Worm (Caenorhabditis elegans) whole organism, L4/young adult: Measurements from ENCODE around the gene nphp-4.

Experiments used
- W03F9.2 ChIP-seq: fragments of 150-350 bp; optimal IDR thresholded peaks from 2 replicates; lab custom pipeline; 2014; ENCODE audit warnings: missing biosample characterization, missing genetic modification characterization
- dao-5 ChIP-seq: sonication (generic microtip); optimal IDR thresholded peaks from 2 replicates; lab custom pipeline; 2016; ENCODE audit warnings: missing genotype, missing genetic modification characterization, moderate library complexity, missing compliant biosample characterization

- TF ChIP-seq dao-5 (tag; lab: Kevin White, UChicago) (no peak), W03F9.2 (tag; lab: Kevin White, UChicago) (no peak)
These were observed 25.5 kb downstream of the nphp-4 start for ce11 chrV:11818064-11818463.
